Worm (Caenorhabditis elegans): ENCODE measurements around the gene C39E9.7.

- TF ChIP-seq unc-62 (GFP tag; optimal IDR thresholded peaks at IDR 0.05) = no peak
- no peak for TF ChIP-seq tlp-1 (tag; optimal IDR thresholded peaks at IDR 0.05)
- no peak for TF ChIP-seq fos-1 (tag; optimal IDR thresholded peaks at IDR 0.05)
- no peak for TF ChIP-seq lsy-2 (tag; optimal IDR thresholded peaks at IDR 0.05)
- no peak for TF ChIP-seq ama-1 (optimal IDR thresholded peaks at IDR 0.05)
- no peak for TF ChIP-seq ztf-11 (tag; optimal IDR thresholded peaks at IDR 0.05)
- no peak for TF ChIP-seq egl-27 (tag; optimal IDR thresholded peaks at IDR 0.05)
- no peak for TF ChIP-seq dpl-1 (GFP tag; optimal IDR thresholded peaks at IDR 0.05)
- no peak for TF ChIP-seq nhr-12 (tag; optimal IDR thresholded peaks at IDR 0.05)
Observed at ce11 chrIV:13030467-13031299, 45.8 kb downstream of the C39E9.7 start.
